Fruit fly (Drosophila melanogaster): ENCODE results near the gene CG3815.

Gene CG3815

dm6 chrX:6253701-6254100 is 41.5 kb upstream of the CG3815 start:
- TF ChIP-seq GATAd (GFP tag; optimal IDR thresholded peaks at IDR 0.05) (no peak), Myc (optimal IDR thresholded peaks at IDR 0.05) (no peak), dl (GFP tag; optimal IDR thresholded peaks at IDR 0.05; ENCODE audit: insufficient read depth in 1 of 2, partially characterized antibody in 2 of 2) (no peak)

dm6 chrX:6254617-6255349 is 40.4 kb upstream of the CG3815 start:
- TF ChIP-seq dmrt93B (GFP tag; optimal IDR thresholded peaks at IDR 0.05) = no peak
- no peak for TF ChIP-seq jim (GFP tag; optimal IDR thresholded peaks at IDR 0.05)
- TF ChIP-seq brk (GFP tag; optimal IDR thresholded peaks at IDR 0.05) = no peak
- TF ChIP-seq sage (GFP tag; optimal IDR thresholded peaks at IDR 0.05) = no peak
- no peak for TF ChIP-seq Rel (GFP tag; optimal IDR thresholded peaks at IDR 0.05)
- no peak for TF ChIP-seq Rel (tag; optimal IDR thresholded peaks at IDR 0.05)
- TF ChIP-seq Dfd (GFP tag; optimal IDR thresholded peaks at IDR 0.05) = no peak
- no peak for TF ChIP-seq rgr (GFP tag; optimal IDR thresholded peaks at IDR 0.05)
- TF ChIP-seq woc (GFP tag; optimal IDR thresholded peaks at IDR 0.05) = no peak
- no peak for TF ChIP-seq pan (optimal IDR thresholded peaks at IDR 0.05)
- no peak for TF ChIP-seq psq (GFP tag; optimal IDR thresholded peaks at IDR 0.05)
- TF ChIP-seq ey (GFP tag; optimal IDR thresholded peaks at IDR 0.05) = no peak
- no peak for TF ChIP-seq OdsH (GFP tag; optimal IDR thresholded peaks at IDR 0.05)
- TF ChIP-seq fru (GFP tag; optimal IDR thresholded peaks at IDR 0.05) = no peak
- TF ChIP-seq sv (GFP tag; optimal IDR thresholded peaks at IDR 0.05) = no peak
- no peak for TF ChIP-seq Mio (GFP tag; optimal IDR thresholded peaks at IDR 0.05)
- no peak for TF ChIP-seq CG9705 (GFP tag; optimal IDR thresholded peaks at IDR 0.05)
- TF ChIP-seq Hnf4 (GFP tag; optimal IDR thresholded peaks at IDR 0.05) = no peak

- TF ChIP-seq HLH106 (tag; optimal IDR thresholded peaks at IDR 0.05) = peak; percentile 32
- peak in 1 of 2 experiments; percentile 42 for TF ChIP-seq foxo (GFP tag; optimal IDR thresholded peaks at IDR 0.05)
- no peak for TF ChIP-seq dsf (GFP tag; optimal IDR thresholded peaks at IDR 0.05; ENCODE audit: borderline replicate concordance)
- peak; percentile 30 for TF ChIP-seq fru (GFP tag; optimal IDR thresholded peaks at IDR 0.05)
- peak; percentile 56 for TF ChIP-seq Jra (GFP tag; optimal IDR thresholded peaks at IDR 0.05)
- TF ChIP-seq Sp1 (GFP tag; optimal IDR thresholded peaks at IDR 0.05) = peak; percentile 44
- no peak for TF ChIP-seq Vsx2 (GFP tag; optimal IDR thresholded peaks at IDR 0.05; ENCODE audit: partially characterized antibody)
- TF ChIP-seq OdsH (GFP tag; optimal IDR thresholded peaks at IDR 0.05) = peak; percentile 23
- TF ChIP-seq psq (GFP tag; optimal IDR thresholded peaks at IDR 0.05) = peak; percentile 37
- TF ChIP-seq dl (GFP tag; optimal IDR thresholded peaks at IDR 0.05; ENCODE audit: insufficient read depth in 1 of 2, partially characterized antibody in 2 of 2) = no peak
- TF ChIP-seq CrebA (GFP tag; optimal IDR thresholded peaks at IDR 0.05; ENCODE audit: borderline replicate concordance) = no peak
- TF ChIP-seq Dfd (GFP tag; optimal IDR thresholded peaks at IDR 0.05) = no peak
- TF ChIP-seq woc (GFP tag; optimal IDR thresholded peaks at IDR 0.05) = peak; percentile 8
- TF ChIP-seq usp (GFP tag; optimal IDR thresholded peaks at IDR 0.05) = no peak
- TF ChIP-seq sv (GFP tag; optimal IDR thresholded peaks at IDR 0.05) = peak; percentile 11
These were observed 39.7 kb upstream of the CG3815 start, which contains the start of the genes Rbcn-3A and Spx for dm6 chrX:6255414-6255915. Gene Rbcn-3A, minus strand, starts transcription at chrX:6255487. Gene Spx, plus strand, starts transcription at chrX:6255822.

- TF ChIP-seq N (GFP tag; optimal IDR thresholded peaks at IDR 0.05) (no peak), rgr (GFP tag; optimal IDR thresholded peaks at IDR 0.05) (no peak)
These were observed 35.5 kb upstream of the CG3815 start for dm6 chrX:6259696-6260095.

dm6 chrX:6260900-6261299 is 34.3 kb upstream of the CG3815 start, which contains the start of gene Josd:
Gene Josd, plus strand, starts transcription at chrX:6261169.
- peak; percentile 24 for TF ChIP-seq Hr83 (GFP tag; optimal IDR thresholded peaks at IDR 0.05; ENCODE audit: poor library complexity, severe bottlenecking)
- TF ChIP-seq jim (GFP tag; optimal IDR thresholded peaks at IDR 0.05) = no peak
- TF ChIP-seq Rel (GFP tag; optimal IDR thresholded peaks at IDR 0.05) = no peak
- peak; percentile 67 for TF ChIP-seq Rel (tag; optimal IDR thresholded peaks at IDR 0.05)
- peak; percentile 11 for TF ChIP-seq rgr (GFP tag; optimal IDR thresholded peaks at IDR 0.05)
- TF ChIP-seq woc (GFP tag; optimal IDR thresholded peaks at IDR 0.05) = peak; percentile 36
- TF ChIP-seq Dif (GFP tag; optimal IDR thresholded peaks at IDR 0.05; ENCODE audit: partially characterized antibody) = no peak
- no peak for TF ChIP-seq Jra (GFP tag; optimal IDR thresholded peaks at IDR 0.05)
- TF ChIP-seq h (GFP tag; optimal IDR thresholded peaks at IDR 0.05) = peak; percentile 17
- peak; percentile 10 for TF ChIP-seq Hnf4 (GFP tag; optimal IDR thresholded peaks at IDR 0.05)
- peak in 1 of 2 experiments; percentile 11 for TF ChIP-seq foxo (GFP tag; optimal IDR thresholded peaks at IDR 0.05)
- no peak for TF ChIP-seq tai (GFP tag; optimal IDR thresholded peaks at IDR 0.05)
